Worm (Caenorhabditis elegans) whole organism, L2 larva: ENCODE data around the gene C50F4.4.

ENCODE experiments used
- C34F6.9 ChIP-seq: fragments of 150-350 bp; optimal IDR thresholded peaks from 2 replicates; lab custom pipeline; 2014; ENCODE audit warnings: missing biosample characterization, missing genetic modification characterization
- F13H6.1 ChIP-seq: sonication (generic microtip); optimal IDR thresholded peaks from 2 replicates; lab custom pipeline; 2016; ENCODE audit warnings: missing genetic modification characterization, missing compliant biosample characterization
- Y55F3AM.14 ChIP-seq: fragments of 200-800 bp; sonication (Bioruptor generic); optimal IDR thresholded peaks from 2 replicates; lab custom pipeline; 2018; ENCODE audit warnings: mild to moderate bottlenecking, missing genetic modification characterization, missing compliant biosample characterization
- ZK546.5 ChIP-seq: sonication (generic microtip); optimal IDR thresholded peaks from 2 replicates; lab custom pipeline; 2017; ENCODE audit warnings: missing biosample characterization, missing genetic modification characterization
- alr-1 ChIP-seq: fragments of 150-350 bp; optimal IDR thresholded peaks from 2 replicates; lab custom pipeline; 2014; ENCODE audit warnings: missing biosample characterization, missing genetic modification characterization
- aly-2 ChIP-seq: fragments of 150-350 bp; optimal IDR thresholded peaks from 2 replicates; lab custom pipeline; 2014; ENCODE audit warnings: missing biosample characterization, missing genetic modification characterization
- ama-1 ChIP-seq: fragments of 150-350 bp; optimal IDR thresholded peaks from 2 replicates; lab custom pipeline; 2018; ENCODE audit warnings: inconsistent platforms
- blmp-1 ChIP-seq: sonication (generic microtip); optimal IDR thresholded peaks from 2 replicates; lab custom pipeline; 2017; ENCODE audit warnings: missing genetic modification characterization, mild to moderate bottlenecking, missing compliant biosample characterization, antibody characterized with exemption, moderate library complexity; ENCODE audit not compliant: insufficient read depth
- ceh-16 ChIP-seq: fragments of 150-350 bp; optimal IDR thresholded peaks from 2 replicates; lab custom pipeline; 2014; ENCODE audit warnings: missing biosample characterization, missing genetic modification characterization
- ceh-82 ChIP-seq: fragments of 150-350 bp; optimal IDR thresholded peaks from 2 replicates; lab custom pipeline; 2014; ENCODE audit warnings: missing biosample characterization, missing genetic modification characterization
- crh-2 ChIP-seq: sonication (generic microtip); optimal IDR thresholded peaks from 2 replicates; lab custom pipeline; 2017; ENCODE audit warnings: missing biosample characterization, missing genetic modification characterization
- egl-27 ChIP-seq: sonication (generic microtip); optimal IDR thresholded peaks from 3 replicates; lab custom pipeline; 2017; ENCODE audit warnings: missing biosample characterization, missing genetic modification reagents, missing genetic modification characterization
- fos-1 ChIP-seq: fragments of 150-350 bp; optimal IDR thresholded peaks from 2 replicates; lab custom pipeline; 2014; ENCODE audit warnings: missing biosample characterization, missing genetic modification characterization
- gmeb-1 ChIP-seq: fragments of 150-350 bp; optimal IDR thresholded peaks from 2 replicates; lab custom pipeline; 2014; ENCODE audit warnings: missing biosample characterization, missing genetic modification characterization
- lin-11 ChIP-seq: fragments of 150-350 bp; sonication (generic microtip); optimal IDR thresholded peaks from 2 replicates; lab custom pipeline; 2014; ENCODE audit warnings: missing biosample characterization, missing genetic modification characterization, inconsistent platforms, mixed read lengths
- lin-13 ChIP-seq: fragments of 150-350 bp; optimal IDR thresholded peaks from 2 replicates; lab custom pipeline; 2014; ENCODE audit warnings: missing biosample characterization, missing genetic modification reagents, missing genetic modification characterization
- lin-39 ChIP-seq: fragments of 150-350 bp; optimal IDR thresholded peaks from 2 replicates; lab custom pipeline; 2014; ENCODE audit warnings: missing biosample characterization, missing genetic modification reagents, missing genetic modification characterization
- lsy-2 ChIP-seq, 2 experiments: fragments of 150-350 bp in 1 of 2; sonication (generic microtip) in 1 of 2; optimal IDR thresholded peaks; 2 replicates each; lab custom pipeline; 2014 to 2017; ENCODE audit warnings: missing biosample characterization in 2 of 2, missing genetic modification characterization in 2 of 2
- mab-5 ChIP-seq: fragments of 150-350 bp; optimal IDR thresholded peaks from 2 replicates; lab custom pipeline; 2014; ENCODE audit warnings: missing biosample characterization, missing genetic modification characterization
- mbf-1 ChIP-seq: sonication (generic microtip); optimal IDR thresholded peaks from 2 replicates; lab custom pipeline; 2017; ENCODE audit warnings: missing biosample characterization, missing genetic modification characterization
- mdl-1 ChIP-seq, 2 experiments: fragments of 150-350 bp in 1 of 2; sonication (generic microtip) in 1 of 2; optimal IDR thresholded peaks; 2 replicates each; lab custom pipeline; 2017; ENCODE audit warnings: missing biosample characterization in 2 of 2, missing genetic modification characterization in 2 of 2
- nhr-12 ChIP-seq: fragments of 150-350 bp; optimal IDR thresholded peaks from 2 replicates; lab custom pipeline; 2014; ENCODE audit warnings: missing biosample characterization, missing genetic modification characterization
- nhr-129 ChIP-seq: fragments of 150-350 bp; optimal IDR thresholded peaks from 2 replicates; lab custom pipeline; 2014; ENCODE audit warnings: missing biosample characterization, missing genetic modification characterization
- nhr-21 ChIP-seq: fragments of 150-350 bp; optimal IDR thresholded peaks from 2 replicates; lab custom pipeline; 2014; ENCODE audit warnings: missing biosample characterization, missing genetic modification characterization
- nhr-23 ChIP-seq: fragments of 150-350 bp; optimal IDR thresholded peaks from 2 replicates; lab custom pipeline; 2014; ENCODE audit warnings: missing biosample characterization, missing genetic modification reagents, missing genetic modification characterization
- nhr-6 ChIP-seq: fragments of 150-350 bp; optimal IDR thresholded peaks from 2 replicates; lab custom pipeline; 2014; ENCODE audit warnings: missing biosample characterization, missing genetic modification characterization
- peb-1 ChIP-seq: fragments of 150-350 bp; optimal IDR thresholded peaks from 2 replicates; lab custom pipeline; 2014; ENCODE audit warnings: missing biosample characterization, missing genetic modification characterization
- sem-4 ChIP-seq: fragments of 150-350 bp; optimal IDR thresholded peaks from 2 replicates; lab custom pipeline; 2014; ENCODE audit warnings: missing biosample characterization, missing genetic modification reagents, missing genetic modification characterization
- sma-9 ChIP-seq, 2 experiments: fragments of 150-350 bp in 1 of 2; sonication (generic microtip) in 1 of 2; optimal IDR thresholded peaks; 2 replicates each; lab custom pipeline; 2014 to 2016; ENCODE audit warnings: missing genetic modification characterization in 2 of 2, mild to moderate bottlenecking in 1 of 2, missing biosample characterization in 1 of 2, missing compliant biosample characterization in 1 of 2, missing genetic modification reagents in 1 of 2, moderate library complexity in 1 of 2
- snpc-4 ChIP-seq: fragments of 150-350 bp; optimal IDR thresholded peaks from 2 replicates; lab custom pipeline; 2014; ENCODE audit warnings: missing biosample characterization, missing genetic modification characterization
- unc-55 ChIP-seq: fragments of 150-350 bp; sonication (generic microtip); optimal IDR thresholded peaks from 3 replicates; lab custom pipeline; 2014; ENCODE audit warnings: missing biosample characterization, missing genetic modification reagents, missing genetic modification characterization
- zag-1 ChIP-seq: fragments of 150-350 bp; optimal IDR thresholded peaks from 2 replicates; lab custom pipeline; 2014; ENCODE audit warnings: missing biosample characterization, missing genetic modification characterization
- ztf-11 ChIP-seq: sonication (generic microtip); optimal IDR thresholded peaks from 2 replicates; lab custom pipeline; 2017; ENCODE audit warnings: missing biosample characterization, missing genetic modification characterization
- ztf-4 ChIP-seq: fragments of 150-350 bp; optimal IDR thresholded peaks from 2 replicates; lab custom pipeline; 2014; ENCODE audit warnings: missing biosample characterization, missing genetic modification characterization

Gene C50F4.4

DNA sequence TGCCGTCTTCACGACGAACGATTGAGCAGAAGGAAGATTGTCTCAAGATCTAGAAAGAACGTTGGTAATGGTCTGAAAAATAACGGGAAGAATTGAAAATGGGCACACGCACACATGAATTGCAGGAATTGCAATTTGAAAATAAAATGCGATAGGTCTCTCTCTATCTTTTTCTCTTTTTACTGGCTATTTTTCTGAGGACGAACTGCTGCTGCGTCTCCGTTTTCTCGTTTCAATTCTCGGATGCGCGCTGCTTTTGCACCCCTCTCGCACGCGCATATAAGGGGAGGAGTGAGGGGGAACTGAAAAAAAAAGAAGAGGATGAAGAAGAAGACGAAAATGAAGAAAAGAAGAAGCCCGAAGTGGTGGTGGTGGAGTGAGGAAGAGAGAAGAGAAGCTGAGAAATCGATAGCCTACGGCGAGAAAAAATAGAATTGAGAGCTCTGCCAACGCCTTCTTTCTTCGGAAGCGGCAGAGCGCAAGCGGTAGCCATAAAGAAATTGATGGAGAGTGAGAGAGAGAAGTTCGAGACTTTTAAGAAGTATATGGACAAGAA, 25.1 kb downstream of the C50F4.4 start, which contains the start of gene rgef-1:
Gene rgef-1, minus strand, starts transcription at position 51 of the 556 bp plus-strand sequence.
- TF ChIP-seq mab-5 (peak; percentile 59), gmeb-1 (tag; lab: Kevin White, UChicago) (no peak), Y55F3AM.14 (GFP tag; lab: Kevin White, UChicago) (peak; percentile 53), sem-4 (peak; percentile 32), crh-2 (tag; lab: Kevin White, UChicago) (peak; percentile 76), nhr-21 (tag; lab: Kevin White, UChicago) (no peak), fos-1 (peak; percentile 17), nhr-129 (tag; lab: Kevin White, UChicago) (peak; percentile 56), ama-1 (lab: Kevin White, UChicago) (no peak), unc-55 (GFP tag; lab: Kevin White, UChicago) (peak; percentile 94), mdl-1 (tag; optimal IDR thresholded peaks at IDR 0.05; lab: Kevin White, UChicago) (peak; percentile 47 to 78), lin-13 (GFP tag; lab: Kevin White, UChicago) (peak; percentile 50), lsy-2 (tag; optimal IDR thresholded peaks at IDR 0.05; lab: Kevin White, UChicago) (peak; percentile 33 to 66), lin-11 (tag; lab: Kevin White, UChicago) (peak; percentile 59), F13H6.1 (peak; percentile 81), ceh-16 (tag; lab: Kevin White, UChicago) (no peak), mbf-1 (tag; lab: Kevin White, UChicago) (no peak), sma-9 (GFP tag; optimal IDR thresholded peaks at IDR 0.05; lab: Kevin White, UChicago) (peak; percentile 28), sma-9 (tag; optimal IDR thresholded peaks at IDR 0.05; lab: Kevin White, UChicago) (no peak), C34F6.9 (tag; lab: Kevin White, UChicago) (peak; percentile 91), aly-2 (tag; lab: Kevin White, UChicago) (no peak), zag-1 (tag; lab: Kevin White, UChicago) (peak; percentile 85)

ce11 chrV:9563585-9563984, 27.0 kb downstream of the C50F4.4 start:
- TF ChIP-seq C34F6.9 (tag; lab: Kevin White, UChicago): peak; percentile 18
- TF ChIP-seq sma-9 (GFP tag; optimal IDR thresholded peaks at IDR 0.05; lab: Kevin White, UChicago): peak; percentile 19
- TF ChIP-seq sma-9 (tag; optimal IDR thresholded peaks at IDR 0.05; lab: Kevin White, UChicago): no peak
- TF ChIP-seq nhr-129 (tag; lab: Kevin White, UChicago): no peak

DNA sequence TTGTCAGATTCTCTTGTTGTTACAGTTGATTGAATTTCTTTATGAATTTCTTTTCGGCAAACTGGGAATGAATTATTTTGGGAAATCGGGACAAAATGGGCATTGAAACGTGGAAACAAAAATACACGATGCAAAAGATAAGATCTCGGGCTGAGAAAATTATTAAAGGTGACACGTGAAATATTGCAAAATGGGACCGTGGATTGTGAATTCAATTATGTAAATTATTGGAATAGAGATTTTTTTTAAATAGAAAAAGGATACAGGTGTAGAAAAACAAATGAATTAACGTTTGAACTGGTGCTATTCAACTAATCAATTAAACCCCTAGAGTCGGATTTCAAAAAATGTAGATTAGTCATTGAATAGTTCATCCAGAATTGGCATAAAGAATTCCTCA, 32.1 kb downstream of the C50F4.4 start, which contains the start of gene F25B3.4:
Gene F25B3.4, minus strand, starts transcription at position 101 of the 400 bp plus-strand sequence.
- TF ChIP-seq lin-13 (GFP tag; lab: Kevin White, UChicago) (no peak), ztf-11 (tag; lab: Kevin White, UChicago) (no peak), ZK546.5 (tag; lab: Kevin White, UChicago) (no peak), nhr-12 (tag; lab: Kevin White, UChicago) (no peak), snpc-4 (tag; lab: Kevin White, UChicago) (no peak), ama-1 (lab: Kevin White, UChicago) (no peak), C34F6.9 (tag; lab: Kevin White, UChicago) (no peak), fos-1 (no peak), zag-1 (tag; lab: Kevin White, UChicago) (no peak), blmp-1 (tag; lab: Kevin White, UChicago) (no peak), nhr-23 (tag; lab: Kevin White, UChicago) (no peak), ceh-82 (tag; lab: Kevin White, UChicago) (no peak), F13H6.1 (no peak), alr-1 (no peak), egl-27 (tag; lab: Kevin White, UChicago) (no peak)

DNA sequence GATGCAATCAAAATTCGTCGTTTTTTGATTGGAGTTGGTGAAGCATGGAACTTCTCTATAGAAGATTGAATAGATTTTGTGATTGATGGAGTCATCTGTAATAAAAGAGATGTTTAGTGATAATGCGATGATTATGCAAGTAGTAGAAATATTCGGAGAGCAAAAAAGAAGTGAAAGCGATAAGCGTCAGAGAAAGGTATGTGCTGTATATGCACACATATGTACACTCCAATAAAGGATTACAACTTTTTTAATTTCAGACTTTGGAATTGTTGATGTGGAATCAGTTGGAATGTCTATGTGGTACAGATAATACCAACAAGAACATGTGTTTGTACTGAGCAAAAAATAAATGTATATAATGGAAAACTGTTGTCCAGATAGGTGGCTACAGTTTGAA, 33.6 kb downstream of the C50F4.4 start, which contains the start of gene F25B3.5:
Gene F25B3.5, minus strand, starts transcription at position 101 of the 400 bp plus-strand sequence.
- TF ChIP-seq nhr-6 (tag; lab: Kevin White, UChicago) (no peak), peb-1 (tag; lab: Kevin White, UChicago) (no peak), ztf-4 (tag; lab: Kevin White, UChicago) (no peak), nhr-129 (tag; lab: Kevin White, UChicago) (no peak), sem-4 (no peak), lsy-2 (tag; optimal IDR thresholded peaks at IDR 0.05; lab: Kevin White, UChicago) (no peak), lin-39 (no peak)
